Worm (Caenorhabditis elegans) whole organism, L2 larva: Measurements from ENCODE around the gene K09C8.9.

Experiments
- F13H6.1 ChIP-seq: sonication (generic microtip); optimal IDR thresholded peaks from 2 replicates; lab custom pipeline; 2016; ENCODE audit warnings: missing genetic modification characterization, missing compliant biosample characterization
- ZK546.5 ChIP-seq: sonication (generic microtip); optimal IDR thresholded peaks from 2 replicates; lab custom pipeline; 2017; ENCODE audit warnings: missing biosample characterization, missing genetic modification characterization
- aly-2 ChIP-seq: fragments of 150-350 bp; optimal IDR thresholded peaks from 2 replicates; lab custom pipeline; 2014; ENCODE audit warnings: missing biosample characterization, missing genetic modification characterization
- egl-27 ChIP-seq: sonication (generic microtip); optimal IDR thresholded peaks from 3 replicates; lab custom pipeline; 2017; ENCODE audit warnings: missing biosample characterization, missing genetic modification reagents, missing genetic modification characterization
- lin-13 ChIP-seq: fragments of 150-350 bp; optimal IDR thresholded peaks from 2 replicates; lab custom pipeline; 2014; ENCODE audit warnings: missing biosample characterization, missing genetic modification reagents, missing genetic modification characterization
- mab-5 ChIP-seq: fragments of 150-350 bp; optimal IDR thresholded peaks from 2 replicates; lab custom pipeline; 2014; ENCODE audit warnings: missing biosample characterization, missing genetic modification characterization
- mdl-1 ChIP-seq, 2 experiments: fragments of 150-350 bp in 1 of 2; sonication (generic microtip) in 1 of 2; optimal IDR thresholded peaks; 2 replicates each; lab custom pipeline; 2017; ENCODE audit warnings: missing biosample characterization in 2 of 2, missing genetic modification characterization in 2 of 2
- nhr-11 ChIP-seq: fragments of 150-350 bp; optimal IDR thresholded peaks from 2 replicates; lab custom pipeline; 2014; ENCODE audit warnings: missing biosample characterization, missing genetic modification characterization
- nhr-12 ChIP-seq: fragments of 150-350 bp; optimal IDR thresholded peaks from 2 replicates; lab custom pipeline; 2014; ENCODE audit warnings: missing biosample characterization, missing genetic modification characterization
- nhr-23 ChIP-seq: fragments of 150-350 bp; optimal IDR thresholded peaks from 2 replicates; lab custom pipeline; 2014; ENCODE audit warnings: missing biosample characterization, missing genetic modification reagents, missing genetic modification characterization
- nhr-77 ChIP-seq: fragments of 150-350 bp; optimal IDR thresholded peaks from 2 replicates; lab custom pipeline; 2014; ENCODE audit warnings: missing biosample characterization, missing genetic modification characterization
- peb-1 ChIP-seq: fragments of 150-350 bp; optimal IDR thresholded peaks from 2 replicates; lab custom pipeline; 2014; ENCODE audit warnings: missing biosample characterization, missing genetic modification characterization
- snpc-4 ChIP-seq: fragments of 150-350 bp; optimal IDR thresholded peaks from 2 replicates; lab custom pipeline; 2014; ENCODE audit warnings: missing biosample characterization, missing genetic modification characterization
- ztf-11 ChIP-seq: sonication (generic microtip); optimal IDR thresholded peaks from 2 replicates; lab custom pipeline; 2017; ENCODE audit warnings: missing biosample characterization, missing genetic modification characterization

ce11 chrX:10979186-10979585 lies 11.6 kb upstream of the K09C8.9 start, which contains the start of gene pxn-2:
- TF ChIP-seq nhr-11 (tag; lab: Kevin White, UChicago) (no peak), egl-27 (tag; lab: Kevin White, UChicago) (no peak), mab-5 (tag; lab: Kevin White, UChicago) (no peak), F13H6.1 (no peak), ztf-11 (no peak), lin-13 (GFP tag; lab: Kevin White, UChicago) (no peak), aly-2 (no peak), ZK546.5 (no peak), nhr-12 (no peak), mdl-1 (tag; optimal IDR thresholded peaks at IDR 0.05; lab: Kevin White, UChicago) (no peak), snpc-4 (tag; lab: Kevin White, UChicago) (no peak), nhr-77 (no peak), peb-1 (no peak), nhr-23 (tag; lab: Kevin White, UChicago) (no peak)
